Worm (Caenorhabditis elegans) whole organism, young adult: ENCODE measurements around the gene Y46G5A.15.

Source experiments
- B0336.3 ChIP-seq: fragments of 200-800 bp; sonication (Bioruptor generic); IDR thresholded peaks from 2 replicates; pipeline ENCODE4 v1.3.6; 2022; ENCODE audit warnings: missing genetic modification characterization, missing compliant biosample characterization
- D2030.7 ChIP-seq: fragments of 200-800 bp; sonication (Bioruptor generic); IDR thresholded peaks from 2 replicates; pipeline ENCODE4 v1.3.6; 2022; ENCODE audit warnings: missing genetic modification reagents, missing genetic modification characterization, missing compliant biosample characterization
- F22D6.2 ChIP-seq: sonication (generic microtip); optimal IDR thresholded peaks from 2 replicates; lab custom pipeline; 2016; ENCODE audit warnings: mild to moderate bottlenecking, missing genetic modification characterization, missing compliant biosample characterization
- F39B2.1 ChIP-seq: fragments of 200-800 bp; sonication (Bioruptor generic); IDR thresholded peaks from 2 replicates; pipeline ENCODE4 v1.3.6; 2022; ENCODE audit warnings: missing genetic modification reagents, missing genetic modification characterization, missing compliant biosample characterization
- F55B11.4 ChIP-seq: sonication (generic microtip); optimal IDR thresholded peaks from 2 replicates; lab custom pipeline; 2016; ENCODE audit warnings: missing compliant biosample characterization, missing genetic modification characterization, borderline replicate concordance; ENCODE audit not compliant: insufficient read depth
- F57C9.4 ChIP-seq: sonication (generic microtip); optimal IDR thresholded peaks from 2 replicates; lab custom pipeline; 2017; ENCODE audit warnings: mild to moderate bottlenecking, missing genetic modification characterization, missing compliant biosample characterization
- K12H6.12 ChIP-seq: fragments of 200-800 bp; sonication (Bioruptor generic); optimal IDR thresholded peaks from 2 replicates; lab custom pipeline; 2018; ENCODE audit warnings: mild to moderate bottlenecking, missing genetic modification characterization, missing compliant biosample characterization
- T26A5.8 ChIP-seq: sonication (generic microtip); optimal IDR thresholded peaks from 2 replicates; lab custom pipeline; 2016; ENCODE audit warnings: missing genetic modification characterization, missing compliant biosample characterization
- Y53G8AR.9 ChIP-seq: fragments of 200-800 bp; sonication (Bioruptor generic); conservative IDR thresholded peaks from 2 replicates; pipeline ENCODE4 v1.3.6; 2022; ENCODE audit warnings: missing genetic modification reagents, missing genetic modification characterization, missing compliant biosample characterization
- akir-1 ChIP-seq: fragments of 200-800 bp; sonication (Bioruptor generic); optimal IDR thresholded peaks from 2 replicates; lab custom pipeline; 2018; ENCODE audit warnings: mild to moderate bottlenecking, missing genetic modification characterization, moderate library complexity, missing compliant biosample characterization
- aptf-2 ChIP-seq: fragments of 200-800 bp; sonication (Bioruptor generic); conservative IDR thresholded peaks from 2 replicates; pipeline ENCODE4 v1.3.6; 2022; ENCODE audit warnings: missing genetic modification reagents, missing genetic modification characterization, missing compliant biosample characterization
- atf-7 ChIP-seq: sonication (generic microtip); optimal IDR thresholded peaks from 2 replicates; lab custom pipeline; 2017; ENCODE audit warnings: mild to moderate bottlenecking, missing genetic modification characterization, missing compliant biosample characterization
- athp-1 ChIP-seq: sonication (generic microtip); optimal IDR thresholded peaks from 2 replicates; lab custom pipeline; 2017; ENCODE audit warnings: mild to moderate bottlenecking, missing genetic modification characterization, missing compliant biosample characterization
- attf-5 ChIP-seq: fragments of 200-800 bp; sonication (Bioruptor generic); optimal IDR thresholded peaks from 2 replicates; lab custom pipeline; 2018; ENCODE audit warnings: mild to moderate bottlenecking, missing genetic modification characterization, missing compliant biosample characterization
- bed-1 ChIP-seq: fragments of 200-800 bp; sonication (Bioruptor generic); IDR thresholded peaks from 2 replicates; pipeline ENCODE4 v1.3.6; 2022; ENCODE audit warnings: missing genetic modification reagents, missing genetic modification characterization, missing compliant biosample characterization
- cebp-1 ChIP-seq, 2 experiments: fragments of 200-800 bp in 1 of 2; sonication (Bioruptor generic) in 1 of 2; sonication (generic microtip) in 1 of 2; IDR thresholded peaks in 1 of 2; optimal IDR thresholded peaks in 1 of 2; 2 replicates each; pipeline versions ENCODE4 v1.3.6 to Lab custom; 2017 to 2022; ENCODE audit warnings: missing compliant biosample characterization in 2 of 2, missing genetic modification characterization in 2 of 2, mild to moderate bottlenecking in 1 of 2, missing genetic modification reagents in 1 of 2, moderate library complexity in 1 of 2
- ceh-100 ChIP-seq: fragments of 200-800 bp; sonication (Bioruptor generic); IDR thresholded peaks from 2 replicates; pipeline ENCODE4 v1.3.6; 2022; ENCODE audit warnings: missing genetic modification reagents, missing genetic modification characterization, missing compliant biosample characterization
- ceh-40 ChIP-seq: fragments of 200-800 bp; sonication (Bioruptor generic); IDR thresholded peaks from 2 replicates; pipeline ENCODE4 v1.3.6; 2022; ENCODE audit warnings: missing genetic modification characterization, missing compliant biosample characterization
- dpff-1 ChIP-seq: sonication (generic microtip); optimal IDR thresholded peaks from 2 replicates; lab custom pipeline; 2017; ENCODE audit warnings: mild to moderate bottlenecking, missing genetic modification characterization, missing compliant biosample characterization
- efl-1 ChIP-seq: fragments of 150-350 bp; optimal IDR thresholded peaks from 2 replicates; lab custom pipeline; 2014; ENCODE audit warnings: missing biosample characterization, missing genetic modification reagents, missing genetic modification characterization
- egl-18 ChIP-seq: fragments of 200-800 bp; sonication (Bioruptor generic); IDR thresholded peaks from 2 replicates; pipeline ENCODE4 v1.3.6; 2022; ENCODE audit warnings: missing genetic modification reagents, missing genetic modification characterization, missing compliant biosample characterization
- egl-44 ChIP-seq: fragments of 200-800 bp; sonication (Bioruptor generic); IDR thresholded peaks from 2 replicates; pipeline ENCODE4 v1.3.6; 2022; ENCODE audit warnings: missing genetic modification reagents, missing genetic modification characterization, missing compliant biosample characterization
- ets-4 ChIP-seq: fragments of 200-800 bp; sonication (Bioruptor generic); optimal IDR thresholded peaks from 2 replicates; lab custom pipeline; 2018; ENCODE audit warnings: mild to moderate bottlenecking, missing genetic modification characterization, missing compliant biosample characterization
- him-1 ChIP-seq: sonication (generic microtip); optimal IDR thresholded peaks from 2 replicates; lab custom pipeline; 2016; ENCODE audit warnings: missing genotype, missing genetic modification reagents, missing genetic modification characterization, missing compliant biosample characterization
- hlh-26 ChIP-seq: fragments of 200-800 bp; sonication (Bioruptor generic); conservative IDR thresholded peaks from 2 replicates; pipeline ENCODE4 v1.3.6; 2022; ENCODE audit warnings: missing genetic modification reagents, missing genetic modification characterization, missing compliant biosample characterization
- hrde-1 ChIP-seq: sonication (generic microtip); optimal IDR thresholded peaks from 2 replicates; lab custom pipeline; 2016; ENCODE audit warnings: missing genetic modification characterization, mild to moderate bottlenecking, missing compliant biosample characterization, moderate library complexity, missing genotype, missing genetic modification reagents, borderline replicate concordance
- hsf-1 ChIP-seq: fragments of 200-800 bp; sonication (Bioruptor generic); IDR thresholded peaks from 2 replicates; pipeline ENCODE4 v1.3.6; 2022; ENCODE audit warnings: missing genetic modification reagents, missing genetic modification characterization, missing compliant biosample characterization
- lag-1 ChIP-seq: fragments of 200-800 bp; sonication (Bioruptor generic); IDR thresholded peaks from 2 replicates; pipeline ENCODE4 v1.3.6; 2022; ENCODE audit warnings: missing genetic modification reagents, missing genetic modification characterization, missing compliant biosample characterization
- let-526 ChIP-seq: fragments of 200-800 bp; sonication (Bioruptor generic); IDR thresholded peaks from 2 replicates; pipeline ENCODE4 v1.3.6; 2022; ENCODE audit warnings: missing genetic modification reagents, missing genetic modification characterization, missing compliant biosample characterization
- let-607 ChIP-seq, 2 experiments: fragments of 200-800 bp in 1 of 2; sonication (Bioruptor generic) in 1 of 2; sonication (generic microtip) in 1 of 2; optimal IDR thresholded peaks; 2 replicates each; lab custom pipeline; 2016 to 2018; ENCODE audit warnings: mild to moderate bottlenecking in 2 of 2, missing compliant biosample characterization in 2 of 2, missing genetic modification characterization in 2 of 2, moderate library complexity in 2 of 2, missing genotype in 1 of 2
- lin-35 ChIP-seq, 3 experiments: fragments of 150-350 bp in 2 of 3; sonication (generic microtip) in 1 of 3; optimal IDR thresholded peaks; 2 replicates each; lab custom pipeline; 2014 to 2018; ENCODE audit warnings: missing biosample characterization in 3 of 3, missing genetic modification characterization in 3 of 3, missing genetic modification reagents in 3 of 3
- lsy-27 ChIP-seq: sonication (generic microtip); optimal IDR thresholded peaks from 2 replicates; lab custom pipeline; 2017; ENCODE audit warnings: missing genetic modification characterization, mild to moderate bottlenecking, missing compliant biosample characterization, antibody characterized with exemption, missing genotype, borderline replicate concordance; ENCODE audit not compliant: insufficient read depth
- mel-28 ChIP-seq: sonication (generic microtip); optimal IDR thresholded peaks from 2 replicates; lab custom pipeline; 2016; ENCODE audit warnings: borderline replicate concordance, mild to moderate bottlenecking, missing genetic modification characterization, missing compliant biosample characterization
- mxl-1 ChIP-seq: sonication (generic microtip); optimal IDR thresholded peaks from 2 replicates; lab custom pipeline; 2016; ENCODE audit warnings: missing genetic modification characterization, missing compliant biosample characterization
- nfya-2 ChIP-seq: fragments of 200-800 bp; sonication (Bioruptor generic); IDR thresholded peaks from 2 replicates; pipeline ENCODE4 v1.3.6; 2022; ENCODE audit warnings: missing genetic modification reagents, missing genetic modification characterization, missing compliant biosample characterization
- nhr-179 ChIP-seq: sonication (generic microtip); optimal IDR thresholded peaks from 2 replicates; lab custom pipeline; 2016; ENCODE audit warnings: mild to moderate bottlenecking, missing genetic modification characterization, missing compliant biosample characterization
- nhr-27 ChIP-seq: fragments of 200-800 bp; sonication (Bioruptor generic); optimal IDR thresholded peaks from 2 replicates; lab custom pipeline; 2018; ENCODE audit warnings: mild to moderate bottlenecking, missing genetic modification characterization, moderate library complexity, missing compliant biosample characterization
- pbrm-1 ChIP-seq: fragments of 200-800 bp; sonication (Bioruptor generic); IDR thresholded peaks from 2 replicates; pipeline ENCODE4 v1.3.6; 2022; ENCODE audit warnings: missing genetic modification reagents, missing genetic modification characterization, missing compliant biosample characterization
- rec-8 ChIP-seq, 2 experiments: sonication (generic microtip); optimal IDR thresholded peaks; 2 replicates each; lab custom pipeline; 2016; ENCODE audit warnings: mild to moderate bottlenecking in 2 of 2, missing genetic modification characterization in 2 of 2, missing genetic modification reagents in 2 of 2, missing genotype in 2 of 2, missing biosample characterization in 1 of 2, missing compliant biosample characterization in 1 of 2, moderate library complexity in 1 of 2
- sdz-38 ChIP-seq: sonication (generic microtip); optimal IDR thresholded peaks from 2 replicates; lab custom pipeline; 2016; ENCODE audit warnings: missing genotype, missing genetic modification characterization, missing compliant biosample characterization
- tbp1 ChIP-seq: fragments of 200-800 bp; sonication (Bioruptor generic); optimal IDR thresholded peaks from 2 replicates; lab custom pipeline; 2018; ENCODE audit warnings: mild to moderate bottlenecking, missing genetic modification characterization, missing compliant biosample characterization
- tlf-1 ChIP-seq: fragments of 200-800 bp; sonication (Bioruptor generic); optimal IDR thresholded peaks from 2 replicates; lab custom pipeline; 2018; ENCODE audit warnings: mild to moderate bottlenecking, missing genetic modification characterization, missing compliant biosample characterization
- unc-130 ChIP-seq: sonication (generic microtip); optimal IDR thresholded peaks from 2 replicates; lab custom pipeline; 2016; ENCODE audit warnings: missing genetic modification reagents, missing genetic modification characterization, missing compliant biosample characterization
- unc-62 ChIP-seq: fragments of 150-350 bp; optimal IDR thresholded peaks from 2 replicates; lab custom pipeline; 2014; ENCODE audit warnings: missing biosample characterization, missing genetic modification reagents, missing genetic modification characterization
- zim-3 ChIP-seq: sonication (generic microtip); optimal IDR thresholded peaks from 2 replicates; lab custom pipeline; 2017; ENCODE audit warnings: mild to moderate bottlenecking, missing genetic modification characterization, moderate library complexity, missing compliant biosample characterization
- ztf-18 ChIP-seq: sonication (generic microtip); optimal IDR thresholded peaks from 2 replicates; lab custom pipeline; 2016; ENCODE audit warnings: missing genotype, mild to moderate bottlenecking, missing genetic modification characterization, missing compliant biosample characterization
- ztf-25 ChIP-seq: fragments of 200-800 bp; sonication (Bioruptor generic); IDR thresholded peaks from 2 replicates; pipeline ENCODE4 v1.3.6; 2022; ENCODE audit warnings: missing genetic modification reagents, missing genetic modification characterization, missing compliant biosample characterization
- ztf-26 ChIP-seq: sonication (generic microtip); optimal IDR thresholded peaks from 2 replicates; lab custom pipeline; 2017; ENCODE audit warnings: missing genetic modification characterization, missing compliant biosample characterization

Gene Y46G5A.15

ce11 chrII:12808746-12809145 is 23.5 kb upstream of the Y46G5A.15 start (continued):
- TF ChIP-seq ztf-18 (tag; lab: Kevin White, UChicago), result no peak
- TF ChIP-seq atf-7 (tag; lab: Kevin White, UChicago), result no peak
- no peak for TF ChIP-seq nhr-179 (tag; lab: Kevin White, UChicago)
- no peak for TF ChIP-seq egl-44
- peak; percentile 17 for TF ChIP-seq tbp1 (GFP tag; lab: Kevin White, UChicago)
- TF ChIP-seq rec-8 (tag; optimal IDR thresholded peaks at IDR 0.05; lab: Kevin White, UChicago), result no peak
- TF ChIP-seq athp-1 (tag; lab: Kevin White, UChicago), result no peak
- no peak for TF ChIP-seq akir-1 (GFP tag; lab: Kevin White, UChicago)
- peak; percentile 14 for TF ChIP-seq unc-130 (GFP tag; lab: Kevin White, UChicago)
- TF ChIP-seq efl-1 (GFP tag; lab: Kevin White, UChicago), result peak; percentile 30
- no peak for TF ChIP-seq F55B11.4 (tag; lab: Kevin White, UChicago)
- no peak for TF ChIP-seq nfya-2 (GFP tag; lab: Robert Waterston, UW)
- TF ChIP-seq him-1, result peak; percentile 13
- TF ChIP-seq aptf-2, result no peak
- no peak for TF ChIP-seq unc-62
- TF ChIP-seq egl-18, result no peak
- TF ChIP-seq sdz-38 (tag; lab: Kevin White, UChicago), result no peak
- TF ChIP-seq D2030.7 (GFP tag; lab: Robert Waterston, UW), result peak; percentile 22; the same call in 1 of the 2 replicates
- no peak for TF ChIP-seq hlh-26 (GFP tag; lab: Robert Waterston, UW)
- TF ChIP-seq K12H6.12 (tag; lab: Kevin White, UChicago), result no peak
- TF ChIP-seq hsf-1 (GFP tag; lab: Robert Waterston, UW), result no peak
- no peak for TF ChIP-seq Y53G8AR.9 (GFP tag; lab: Robert Waterston, UW)
- no peak for TF ChIP-seq ceh-40 (GFP tag; lab: Robert Waterston, UW)
- TF ChIP-seq tlf-1 (GFP tag; lab: Kevin White, UChicago), result no peak
- TF ChIP-seq lsy-27, result no peak
- no peak for TF ChIP-seq let-526 (GFP tag; lab: Robert Waterston, UW)
- no peak for TF ChIP-seq bed-1
- TF ChIP-seq lag-1, result no peak
- TF ChIP-seq ets-4 (GFP tag; lab: Kevin White, UChicago), result no peak
- no peak for TF ChIP-seq mxl-1 (tag; lab: Kevin White, UChicago)
- no peak for TF ChIP-seq dpff-1
- TF ChIP-seq mel-28 (tag; lab: Kevin White, UChicago), result no peak
- TF ChIP-seq F22D6.2 (tag; lab: Kevin White, UChicago), result no peak
- no peak for TF ChIP-seq ztf-25 (GFP tag; lab: Robert Waterston, UW)
- no peak for TF ChIP-seq F57C9.4 (tag; lab: Kevin White, UChicago)
- no peak for TF ChIP-seq ceh-100 (GFP tag; lab: Robert Waterston, UW)
- no peak for TF ChIP-seq F39B2.1 (GFP tag; lab: Robert Waterston, UW)
- TF ChIP-seq pbrm-1 (GFP tag; lab: Robert Waterston, UW), result 0 out of 2 replicates have a peak, but pooled peaks have one; percentile 15
- TF ChIP-seq attf-5, result no peak
- TF ChIP-seq B0336.3 (GFP tag; lab: Robert Waterston, UW), result no peak
- TF ChIP-seq cebp-1 (GFP tag; IDR thresholded peaks at IDR 0.05; lab: Robert Waterston, UW), result no peak
- no peak for TF ChIP-seq cebp-1 (tag; optimal IDR thresholded peaks at IDR 0.05; lab: Kevin White, UChicago)
- TF ChIP-seq T26A5.8 (tag; lab: Kevin White, UChicago), result no peak
- TF ChIP-seq nhr-27 (tag; lab: Kevin White, UChicago), result no peak
- TF ChIP-seq ztf-26 (tag; lab: Kevin White, UChicago), result no peak
- TF ChIP-seq zim-3 (tag; lab: Kevin White, UChicago), result no peak
- no peak for TF ChIP-seq lin-35 (GFP tag; optimal IDR thresholded peaks at IDR 0.05; lab: Kevin White, UChicago)
- no peak for TF ChIP-seq let-607 (tag; optimal IDR thresholded peaks at IDR 0.05; lab: Kevin White, UChicago)
- no peak for TF ChIP-seq hrde-1 (tag; lab: Kevin White, UChicago)
